Worm (Caenorhabditis elegans): ENCODE measurements around the gene C06E4.5.

DNA sequence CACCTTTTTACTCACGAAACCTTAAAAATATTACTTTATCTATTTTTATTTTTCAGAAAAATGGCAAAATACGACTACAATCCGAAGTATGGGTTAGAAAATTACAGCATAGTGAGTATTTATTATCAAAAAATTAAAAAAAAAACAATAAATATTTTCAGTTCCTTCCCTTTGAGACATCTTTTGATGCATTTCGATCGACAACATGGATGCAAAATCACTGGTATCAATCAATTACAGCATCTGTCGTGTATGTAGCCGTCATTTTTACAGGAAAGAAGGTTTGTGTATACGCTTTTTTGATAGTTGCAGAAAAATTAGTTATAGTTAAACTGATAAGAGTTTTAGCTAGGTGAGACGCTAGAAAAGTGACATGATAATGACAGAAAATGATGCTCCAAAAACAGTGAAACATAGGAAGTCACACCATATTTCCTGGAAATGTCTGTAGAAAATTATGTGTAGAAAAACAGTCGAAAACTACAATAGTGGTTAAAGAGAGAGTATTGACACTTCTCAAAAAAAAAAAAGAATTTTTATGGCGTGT, 17.0 kb upstream of the C06E4.5 start, which contains the start of gene elo-3:
- no peak for TF ChIP-seq tab-1 (GFP tag; IDR thresholded peaks at IDR 0.05)
- no peak for TF ChIP-seq klf-2 (GFP tag; conservative IDR thresholded peaks at IDR 0.05)
- TF ChIP-seq T22C8.4 (GFP tag; IDR thresholded peaks at IDR 0.05) = no peak
- TF ChIP-seq cog-1 (tag; optimal IDR thresholded peaks at IDR 0.05) = no peak
- TF ChIP-seq ztf-29 (GFP tag; IDR thresholded peaks at IDR 0.05) = no peak

Data from whole organism, midembryonic.